Worm (Caenorhabditis elegans) whole organism, L3 larva: ENCODE data around the gene B0432.11.
A peak's percentile ranks its signal among the peaks of the same experiment; 100 is the strongest.

Experiments
- R02D3.7 ChIP-seq: fragments of 150-350 bp; optimal IDR thresholded peaks from 2 replicates; lab custom pipeline; 2014; ENCODE audit warnings: missing biosample characterization, missing genetic modification characterization
- ZK546.5 ChIP-seq: sonication (generic microtip); optimal IDR thresholded peaks from 2 replicates; lab custom pipeline; 2017; ENCODE audit warnings: missing biosample characterization, missing genetic modification characterization
- aly-2 ChIP-seq: fragments of 150-350 bp; optimal IDR thresholded peaks from 2 replicates; lab custom pipeline; 2014; ENCODE audit warnings: missing biosample characterization, missing genetic modification characterization
- ceh-16 ChIP-seq: sonication (generic microtip); optimal IDR thresholded peaks from 2 replicates; lab custom pipeline; 2017; ENCODE audit warnings: missing biosample characterization, missing genetic modification characterization
- ceh-82 ChIP-seq: fragments of 150-350 bp; optimal IDR thresholded peaks from 2 replicates; lab custom pipeline; 2014; ENCODE audit warnings: missing biosample characterization, missing genetic modification characterization
- daf-12 ChIP-seq: fragments of 150-350 bp; optimal IDR thresholded peaks from 2 replicates; lab custom pipeline; 2014; ENCODE audit warnings: missing biosample characterization, missing genetic modification reagents, missing genetic modification characterization
- egl-27 ChIP-seq: sonication (generic microtip); optimal IDR thresholded peaks from 4 replicates; lab custom pipeline; 2017; ENCODE audit warnings: missing biosample characterization, missing genetic modification reagents, missing genetic modification characterization
- egl-5 ChIP-seq: fragments of 150-350 bp; optimal IDR thresholded peaks from 2 replicates; lab custom pipeline; 2017; ENCODE audit warnings: missing biosample characterization, missing genetic modification reagents, missing genetic modification characterization, inconsistent platforms
- elt-1 ChIP-seq: fragments of 150-350 bp; optimal IDR thresholded peaks from 2 replicates; lab custom pipeline; 2014; ENCODE audit warnings: missing biosample characterization, missing genetic modification characterization
- elt-2 ChIP-seq: sonication (generic microtip); optimal IDR thresholded peaks from 2 replicates; lab custom pipeline; 2016; ENCODE audit warnings: missing genetic modification reagents, mild to moderate bottlenecking, missing genetic modification characterization, missing compliant biosample characterization
- eor-1 ChIP-seq, 2 experiments: fragments of 150-350 bp; optimal IDR thresholded peaks; 2 replicates each; lab custom pipeline; 2014 to 2018; ENCODE audit warnings: missing biosample characterization in 2 of 2, missing genetic modification characterization in 2 of 2
- fkh-10 ChIP-seq: sonication (generic microtip); optimal IDR thresholded peaks from 2 replicates; lab custom pipeline; 2017; ENCODE audit warnings: missing biosample characterization, missing genetic modification reagents, missing genetic modification characterization
- fos-1 ChIP-seq: fragments of 150-350 bp; optimal IDR thresholded peaks from 2 replicates; lab custom pipeline; 2014; ENCODE audit warnings: missing biosample characterization, missing genetic modification characterization
- hmg-11 ChIP-seq: sonication (generic microtip); optimal IDR thresholded peaks from 2 replicates; lab custom pipeline; 2016; ENCODE audit warnings: missing genetic modification characterization, missing compliant biosample characterization
- jun-1 ChIP-seq: fragments of 150-350 bp; optimal IDR thresholded peaks from 2 replicates; lab custom pipeline; 2014; ENCODE audit warnings: missing biosample characterization, missing genetic modification reagents, missing genetic modification characterization
- lin-15B ChIP-seq: fragments of 150-350 bp; optimal IDR thresholded peaks from 2 replicates; lab custom pipeline; 2014; ENCODE audit warnings: missing biosample characterization, missing genetic modification characterization
- lin-39 ChIP-seq: fragments of 150-350 bp; optimal IDR thresholded peaks from 2 replicates; lab custom pipeline; 2018; ENCODE audit warnings: missing biosample characterization, missing genetic modification reagents, missing genetic modification characterization
- lsy-12 ChIP-seq: sonication (generic microtip); optimal IDR thresholded peaks from 2 replicates; lab custom pipeline; 2016; ENCODE audit warnings: mild to moderate bottlenecking, missing genetic modification characterization, missing compliant biosample characterization
- mdl-1 ChIP-seq: fragments of 150-350 bp; optimal IDR thresholded peaks from 2 replicates; lab custom pipeline; 2014; ENCODE audit warnings: missing biosample characterization, missing genetic modification characterization
- nfya-1 ChIP-seq: sonication (generic microtip); optimal IDR thresholded peaks from 2 replicates; lab custom pipeline; 2017; ENCODE audit warnings: missing genetic modification characterization, mild to moderate bottlenecking, missing compliant biosample characterization, antibody characterized with exemption, moderate library complexity; ENCODE audit not compliant: insufficient read depth
- nhr-11 ChIP-seq: fragments of 150-350 bp; optimal IDR thresholded peaks from 2 replicates; lab custom pipeline; 2014; ENCODE audit warnings: missing biosample characterization, missing genetic modification characterization
- nhr-12 ChIP-seq: fragments of 150-350 bp; optimal IDR thresholded peaks from 2 replicates; lab custom pipeline; 2014; ENCODE audit warnings: missing biosample characterization, missing genetic modification characterization
- nhr-23 ChIP-seq: fragments of 150-350 bp; optimal IDR thresholded peaks from 2 replicates; lab custom pipeline; 2014; ENCODE audit warnings: missing biosample characterization, missing genetic modification reagents, missing genetic modification characterization
- nhr-25 ChIP-seq: sonication (generic microtip); optimal IDR thresholded peaks from 2 replicates; lab custom pipeline; 2017; ENCODE audit warnings: missing biosample characterization, missing genetic modification characterization
- nhr-28 ChIP-seq: fragments of 150-350 bp; optimal IDR thresholded peaks from 2 replicates; lab custom pipeline; 2014; ENCODE audit warnings: missing biosample characterization, missing genetic modification characterization
- nhr-43 ChIP-seq: sonication (generic microtip); optimal IDR thresholded peaks from 2 replicates; lab custom pipeline; 2016; ENCODE audit warnings: mild to moderate bottlenecking, missing genetic modification characterization, missing compliant biosample characterization; ENCODE audit not compliant: poor library complexity, severe bottlenecking
- nhr-67 ChIP-seq: fragments of 150-350 bp; optimal IDR thresholded peaks from 2 replicates; lab custom pipeline; 2014; ENCODE audit warnings: missing biosample characterization, missing genetic modification characterization
- nhr-76 ChIP-seq: fragments of 150-350 bp; sonication (generic microtip); optimal IDR thresholded peaks from 5 replicates; lab custom pipeline; 2014; ENCODE audit warnings: missing biosample characterization, missing genetic modification characterization
- pha-4 ChIP-seq: fragments of 150-350 bp; optimal IDR thresholded peaks from 2 replicates; lab custom pipeline; 2014; ENCODE audit warnings: missing biosample characterization, missing genetic modification reagents, missing genetic modification characterization
- sea-2 ChIP-seq: fragments of 150-350 bp; sonication (generic microtip); optimal IDR thresholded peaks from 4 replicates; lab custom pipeline; 2014; ENCODE audit warnings: missing biosample characterization, missing genetic modification reagents, missing genetic modification characterization
- skn-1 ChIP-seq: fragments of 150-350 bp; optimal IDR thresholded peaks from 2 replicates; lab custom pipeline; 2014; ENCODE audit warnings: missing biosample characterization, missing genetic modification characterization
- snpc-4 ChIP-seq: fragments of 150-350 bp; optimal IDR thresholded peaks from 2 replicates; lab custom pipeline; 2014; ENCODE audit warnings: missing biosample characterization, missing genetic modification characterization
- tbx-2 ChIP-seq: sonication (generic microtip); optimal IDR thresholded peaks from 2 replicates; lab custom pipeline; 2016; ENCODE audit warnings: mild to moderate bottlenecking, missing genetic modification characterization, missing compliant biosample characterization
- ztf-11 ChIP-seq: fragments of 150-350 bp; optimal IDR thresholded peaks from 2 replicates; lab custom pipeline; 2014; ENCODE audit warnings: missing biosample characterization, missing genetic modification characterization

The B0432.11 gene

DNA sequence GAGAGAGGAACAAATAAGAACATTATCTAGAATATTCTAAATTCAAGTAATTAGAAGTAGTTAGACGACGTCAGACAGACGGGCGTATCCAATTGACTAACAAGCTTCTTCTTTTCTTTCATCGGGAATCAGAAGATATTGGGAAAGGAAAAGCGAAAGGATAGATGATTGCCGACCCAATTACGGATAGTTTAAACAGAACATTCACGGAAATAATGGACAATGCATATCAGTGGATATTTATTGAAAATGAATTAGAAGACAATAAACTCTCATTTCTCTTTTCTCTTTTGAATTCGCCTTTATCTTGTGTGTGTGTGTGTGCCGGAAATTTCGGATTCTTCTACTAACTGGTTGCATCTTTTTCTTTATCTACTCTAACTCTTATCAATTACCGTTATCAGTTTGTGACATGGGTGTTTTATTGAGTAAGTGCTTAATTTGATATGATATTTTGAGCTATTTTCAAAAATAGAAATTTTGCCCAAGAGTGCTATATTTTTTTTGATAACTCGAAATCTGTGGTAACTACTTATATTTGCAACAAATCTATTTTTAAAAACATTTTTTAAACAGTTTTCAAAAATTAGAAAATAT is 39.4 kb upstream of the B0432.11 start:
- TF ChIP-seq nhr-23: peak; percentile 15
- TF ChIP-seq elt-2 (tag; lab: Kevin White, UChicago): peak; percentile 34
- TF ChIP-seq aly-2: no peak

DNA sequence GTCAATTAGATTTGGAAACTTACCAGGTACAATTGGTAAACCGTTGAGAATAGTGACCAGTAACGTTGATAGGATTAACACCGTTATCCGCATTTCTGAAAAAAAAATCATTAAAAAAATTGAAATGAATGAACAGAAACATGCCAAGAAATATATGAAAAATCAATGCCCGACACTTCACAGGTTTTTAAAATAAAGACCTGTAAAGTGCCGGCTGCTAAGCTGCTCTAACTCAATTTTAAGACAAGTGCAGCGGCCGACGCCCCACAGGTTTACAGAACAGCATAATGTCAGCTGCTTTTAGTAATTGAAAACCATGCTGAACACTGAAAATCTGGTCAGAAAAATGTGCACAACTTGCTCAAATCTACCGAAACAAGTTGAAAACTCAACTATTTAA is 37.9 kb upstream of the B0432.11 start, which contains the start of gene cbn-1:
Gene cbn-1, minus strand, starts transcription at position 101 of the 400 bp plus-strand sequence.
- TF ChIP-seq tbx-2 (tag; lab: Kevin White, UChicago) (no peak), daf-12 (tag; lab: Kevin White, UChicago) (no peak), sea-2 (GFP tag; lab: Kevin White, UChicago) (no peak), ceh-16 (tag; lab: Kevin White, UChicago) (no peak), nhr-12 (tag; lab: Kevin White, UChicago) (no peak), skn-1 (tag; lab: Kevin White, UChicago) (no peak), ztf-11 (tag; lab: Kevin White, UChicago) (no peak), pha-4 (tag; lab: Kevin White, UChicago) (no peak), fos-1 (tag; lab: Kevin White, UChicago) (no peak), eor-1 (tag; optimal IDR thresholded peaks at IDR 0.05; lab: Kevin White, UChicago) (no peak), lsy-12 (no peak), nhr-11 (tag; lab: Kevin White, UChicago) (no peak)

- no peak for TF ChIP-seq egl-27
- no peak for TF ChIP-seq snpc-4
- no peak for TF ChIP-seq eor-1 (tag; optimal IDR thresholded peaks at IDR 0.05; lab: Kevin White, UChicago)
- no peak for TF ChIP-seq nhr-43 (tag; lab: Kevin White, UChicago)
- no peak for TF ChIP-seq sea-2 (GFP tag; lab: Kevin White, UChicago)
- TF ChIP-seq lin-15B (tag; lab: Kevin White, UChicago): no peak
- no peak for TF ChIP-seq jun-1 (tag; lab: Kevin White, UChicago)
- TF ChIP-seq fkh-10 (GFP tag; lab: Kevin White, UChicago): no peak
Observed at ce11 chrII:325639-326350, 31.3 kb upstream of the B0432.11 start, which contains the start of gene sgcb-1. sgcb-1 (plus strand) TSS chrII:326300.

- no peak for TF ChIP-seq fos-1 (tag; lab: Kevin White, UChicago)
- TF ChIP-seq nfya-1 (tag; lab: Kevin White, UChicago): peak; percentile 75
- TF ChIP-seq snpc-4: peak; percentile 57
- no peak for TF ChIP-seq nhr-23
- no peak for TF ChIP-seq nhr-76 (tag; lab: Kevin White, UChicago)
- no peak for TF ChIP-seq hmg-11 (tag; lab: Kevin White, UChicago)
- no peak for TF ChIP-seq nhr-28
- TF ChIP-seq nhr-25 (tag; lab: Kevin White, UChicago): peak; percentile 23
- peak; percentile 4 for TF ChIP-seq elt-1 (tag; lab: Kevin White, UChicago)
- no peak for TF ChIP-seq elt-2 (tag; lab: Kevin White, UChicago)
- no peak for TF ChIP-seq R02D3.7 (tag; lab: Kevin White, UChicago)
- TF ChIP-seq ztf-11 (tag; lab: Kevin White, UChicago): no peak
- no peak for TF ChIP-seq mdl-1 (tag; lab: Kevin White, UChicago)
- TF ChIP-seq nhr-11 (tag; lab: Kevin White, UChicago): no peak
- no peak for TF ChIP-seq nhr-67 (tag; lab: Kevin White, UChicago)
- no peak for TF ChIP-seq nhr-12 (tag; lab: Kevin White, UChicago)
- TF ChIP-seq ZK546.5: no peak
- TF ChIP-seq skn-1 (tag; lab: Kevin White, UChicago): no peak
- TF ChIP-seq eor-1 (tag; optimal IDR thresholded peaks at IDR 0.05; lab: Kevin White, UChicago): no peak
- peak; percentile 31 for TF ChIP-seq lin-15B (tag; lab: Kevin White, UChicago)
- peak; percentile 89 for TF ChIP-seq lin-39 (tag; lab: Kevin White, UChicago)
- TF ChIP-seq daf-12 (tag; lab: Kevin White, UChicago): no peak
- TF ChIP-seq ceh-82: no peak
- TF ChIP-seq egl-5 (tag; lab: Kevin White, UChicago): peak; percentile 80
Observed at ce11 chrII:323048-323776, 28.7 kb upstream of the B0432.11 start, which contains the start of gene K01A2.10. K01A2.10 (minus strand) TSS chrII:323098.
